Worm (Caenorhabditis elegans): Measurements from ENCODE around the gene idpp-13.

DNA sequence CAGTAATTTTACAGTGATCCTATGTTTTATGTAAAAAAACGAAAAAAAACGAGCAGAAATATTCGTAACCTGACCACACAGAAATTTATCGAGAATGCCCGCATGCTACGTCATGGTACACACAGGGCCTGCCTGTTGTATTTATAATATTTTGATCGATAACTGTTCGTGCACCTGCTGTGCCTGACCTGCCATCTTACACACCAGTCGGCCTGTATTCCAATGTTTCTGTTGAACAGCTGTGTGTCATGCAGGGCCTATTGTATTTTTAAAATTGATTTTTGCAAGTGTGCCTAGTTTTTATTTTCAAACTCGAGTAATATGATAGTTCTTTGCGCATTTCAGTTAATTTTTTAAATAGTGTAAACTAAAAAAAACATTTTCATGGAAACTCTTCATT lies 49.5 kb upstream of the idpp-13 start:
- TF ChIP-seq skn-1 (tag; optimal IDR thresholded peaks at IDR 0.05) (no peak), unc-62 (GFP tag; optimal IDR thresholded peaks at IDR 0.05) (no peak), ceh-82 (tag; optimal IDR thresholded peaks at IDR 0.05) (no peak), nhr-237 (tag; optimal IDR thresholded peaks at IDR 0.05) (no peak)
